Worm (Caenorhabditis elegans) whole organism, dauer: Measurements from ENCODE around the gene med-1.

Source experiments
- unc-62 ChIP-seq: sonication (generic microtip); optimal IDR thresholded peaks from 2 replicates; lab custom pipeline; 2017; ENCODE audit warnings: missing biosample characterization, missing genetic modification reagents, missing genetic modification characterization

med-1 gene

ce11 chrX:12430309-12430708, at the start of gene med-1:
TSS of gene med-1 (plus strand) at chrX:12430609.
- no peak for TF ChIP-seq unc-62 (GFP tag; lab: Kevin White, UChicago)

ce11 chrX:12391380-12391779, 39.0 kb upstream of the med-1 start, which contains the start of gene nekl-3:
TSS of gene nekl-3 (minus strand) at chrX:12391480.
- TF ChIP-seq unc-62 (GFP tag; lab: Kevin White, UChicago), result no peak

- no peak for TF ChIP-seq unc-62 (GFP tag; lab: Kevin White, UChicago)
These were observed 36.6 kb upstream of the med-1 start, which contains the start of gene F17E5.2 for ce11 chrX:12393786-12394308. TSS of gene F17E5.2 (plus strand) at chrX:12394258.

- no peak for TF ChIP-seq unc-62 (GFP tag; lab: Kevin White, UChicago)
These were observed 25.7 kb upstream of the med-1 start for ce11 chrX:12404729-12405128.

ce11 chrX:12406037-12406436, 24.4 kb upstream of the med-1 start:
- TF ChIP-seq unc-62 (GFP tag; lab: Kevin White, UChicago), result no peak

- no peak for TF ChIP-seq unc-62 (GFP tag; lab: Kevin White, UChicago)
These were observed 23.8 kb upstream of the med-1 start for ce11 chrX:12406592-12406991.

- no peak for TF ChIP-seq unc-62 (GFP tag; lab: Kevin White, UChicago)
These were observed 23.1 kb upstream of the med-1 start for ce11 chrX:12407297-12407696.

ce11 chrX:12413941-12414340, 16.5 kb upstream of the med-1 start, which contains the start of gene lin-2:
TSS of gene lin-2 (minus strand) at chrX:12414041.
- no peak for TF ChIP-seq unc-62 (GFP tag; lab: Kevin White, UChicago)

ce11 chrX:12415832-12416231, 14.6 kb upstream of the med-1 start:
- TF ChIP-seq unc-62 (GFP tag; lab: Kevin White, UChicago), result no peak

ce11 chrX:12422580-12422979, 7.8 kb upstream of the med-1 start:
- TF ChIP-seq unc-62 (GFP tag; lab: Kevin White, UChicago), result no peak

- TF ChIP-seq unc-62 (GFP tag; lab: Kevin White, UChicago), result no peak
These were observed 5.0 kb upstream of the med-1 start, which contains the start of gene T24D3.2 for ce11 chrX:12425427-12425826. TSS of gene T24D3.2 (plus strand) at chrX:12425730.

- no peak for TF ChIP-seq unc-62 (GFP tag; lab: Kevin White, UChicago)
These were observed 3.7 kb downstream of the med-1 start, which contains the start of gene tsct-1 for ce11 chrX:12434086-12434485. TSS of gene tsct-1 (plus strand) at chrX:12434097.

ce11 chrX:12435246-12435645, 4.8 kb downstream of the med-1 start:
- TF ChIP-seq unc-62 (GFP tag; lab: Kevin White, UChicago), result no peak

ce11 chrX:12436486-12436885, 6.1 kb downstream of the med-1 start:
- no peak for TF ChIP-seq unc-62 (GFP tag; lab: Kevin White, UChicago)

ce11 chrX:12438266-12438665, 7.9 kb downstream of the med-1 start:
- no peak for TF ChIP-seq unc-62 (GFP tag; lab: Kevin White, UChicago)

- no peak for TF ChIP-seq unc-62 (GFP tag; lab: Kevin White, UChicago)
These were observed 9.8 kb downstream of the med-1 start for ce11 chrX:12439998-12440722.

- no peak for TF ChIP-seq unc-62 (GFP tag; lab: Kevin White, UChicago)
These were observed 14.0 kb downstream of the med-1 start for ce11 chrX:12444423-12444822.
